Fruit fly (Drosophila melanogaster) whole organism, prepupa: Measurements from ENCODE around the gene CG12025.

Experiments used
- Blimp-1 ChIP-seq: fragments of 200-800 bp; sonication (Bioruptor generic); optimal IDR thresholded peaks from 3 replicates; lab custom pipeline; 2017; ENCODE audit warnings: missing biosample characterization, missing genetic modification characterization, mild to moderate bottlenecking, moderate library complexity, missing genetic modification reagents
- CG10631 ChIP-seq: fragments of 200-800 bp; sonication (Bioruptor generic); optimal IDR thresholded peaks from 2 replicates; lab custom pipeline; 2016; ENCODE audit warnings: missing biosample characterization, missing genetic modification characterization
- CG10669 ChIP-seq: fragments of 200-800 bp; sonication (Bioruptor generic); optimal IDR thresholded peaks from 3 replicates; lab custom pipeline; 2018; ENCODE audit warnings: missing biosample characterization, mild to moderate bottlenecking, missing genetic modification characterization, moderate library complexity
- CG11294 ChIP-seq: fragments of 200-800 bp; sonication (Bioruptor generic); IDR thresholded peaks from 2 replicates; pipeline ENCODE4 v1.3.6; 2022; ENCODE audit warnings: missing biosample characterization, missing genetic modification characterization
- CG11902 ChIP-seq: fragments of 200-800 bp; sonication (Bioruptor generic); optimal IDR thresholded peaks from 3 replicates; lab custom pipeline; 2016; ENCODE audit warnings: missing biosample characterization, missing genetic modification characterization
- CG15336 ChIP-seq: fragments of 200-800 bp; sonication (Bioruptor generic); IDR thresholded peaks from 2 replicates; pipeline ENCODE4 v1.3.6; 2022; ENCODE audit warnings: missing biosample characterization, missing genetic modification characterization
- CG1621 ChIP-seq: fragments of 200-800 bp; sonication (Bioruptor generic); optimal IDR thresholded peaks from 3 replicates; lab custom pipeline; 2018; ENCODE audit warnings: missing biosample characterization, mild to moderate bottlenecking, missing genetic modification characterization
- CG32006 ChIP-seq: fragments of 200-800 bp; sonication (Bioruptor generic); optimal IDR thresholded peaks from 3 replicates; lab custom pipeline; 2017; ENCODE audit warnings: missing biosample characterization, mild to moderate bottlenecking, missing genetic modification characterization
- CG3919 ChIP-seq: fragments of 200-800 bp; sonication (Bioruptor generic); optimal IDR thresholded peaks from 3 replicates; lab custom pipeline; 2016; ENCODE audit warnings: missing biosample characterization, missing genetic modification characterization
- CG4318 ChIP-seq: fragments of 200-800 bp; sonication (Bioruptor generic); optimal IDR thresholded peaks from 3 replicates; lab custom pipeline; 2017; ENCODE audit warnings: missing biosample characterization, mild to moderate bottlenecking, missing genetic modification characterization
- CG6163 ChIP-seq: fragments of 200-800 bp; sonication (Bioruptor generic); IDR thresholded peaks from 3 replicates; pipeline ENCODE4 v1.3.6; 2022; ENCODE audit warnings: missing biosample characterization, missing genetic modification characterization
- CG6276 ChIP-seq: fragments of 200-800 bp; sonication (Bioruptor generic); optimal IDR thresholded peaks from 2 replicates; lab custom pipeline; 2017; ENCODE audit warnings: missing biosample characterization, mild to moderate bottlenecking, missing genetic modification characterization
- CG6792 ChIP-seq: fragments of 200-800 bp; sonication (Bioruptor generic); optimal IDR thresholded peaks from 3 replicates; lab custom pipeline; 2016; ENCODE audit warnings: missing biosample characterization, missing genetic modification characterization
- CG7368 ChIP-seq: fragments of 200-800 bp; sonication (Bioruptor generic); optimal IDR thresholded peaks from 3 replicates; lab custom pipeline; 2016; ENCODE audit warnings: missing biosample characterization, missing genetic modification characterization
- CG8119 ChIP-seq: fragments of 200-800 bp; sonication (Bioruptor generic); IDR thresholded peaks from 3 replicates; pipeline ENCODE4 v1.3.6; 2022; ENCODE audit warnings: missing biosample characterization, missing genetic modification characterization
- CG8632 ChIP-seq: fragments of 200-800 bp; sonication (Bioruptor generic); optimal IDR thresholded peaks from 3 replicates; lab custom pipeline; 2016; ENCODE audit warnings: missing biosample characterization, missing genetic modification characterization
- CG9139 ChIP-seq: fragments of 200-800 bp; sonication (Bioruptor generic); optimal IDR thresholded peaks from 3 replicates; lab custom pipeline; 2017; ENCODE audit warnings: missing biosample characterization, mild to moderate bottlenecking, missing genetic modification characterization
- Eip75B ChIP-seq: fragments of 200-800 bp; sonication (Bioruptor generic); optimal IDR thresholded peaks from 3 replicates; lab custom pipeline; 2016; ENCODE audit warnings: missing biosample characterization, missing genetic modification characterization
- Eip78C ChIP-seq: fragments of 200-800 bp; sonication (Bioruptor generic); peaks from one replicate; lab custom pipeline; 2016; ENCODE audit warnings: missing biosample characterization, missing genetic modification characterization
- Eip93F ChIP-seq: fragments of 200-800 bp; sonication (Bioruptor generic); optimal IDR thresholded peaks from 2 replicates; lab custom pipeline; 2016; ENCODE audit warnings: missing biosample characterization, mild to moderate bottlenecking, missing genetic modification characterization
- Ets21C ChIP-seq: fragments of 200-800 bp; sonication (Bioruptor generic); optimal IDR thresholded peaks from 3 replicates; lab custom pipeline; 2016; ENCODE audit warnings: missing biosample characterization, missing genetic modification characterization
- Ets96B ChIP-seq: fragments of 200-800 bp; optimal IDR thresholded peaks from 2 replicates; lab custom pipeline; 2019; ENCODE audit warnings: missing biosample characterization, mild to moderate bottlenecking, missing genetic modification characterization, moderate library complexity
- Gug ChIP-seq: fragments of 200-800 bp; sonication (Bioruptor generic); IDR thresholded peaks from 2 replicates; pipeline ENCODE4 v1.3.6; 2022; ENCODE audit warnings: missing biosample characterization, missing genetic modification characterization
- Met ChIP-seq: fragments of 200-800 bp; sonication (Bioruptor generic); optimal IDR thresholded peaks from 3 replicates; lab custom pipeline; 2016; ENCODE audit warnings: missing biosample characterization, missing genetic modification characterization
- Smox ChIP-seq: fragments of 200-800 bp; sonication (Bioruptor generic); optimal IDR thresholded peaks from 3 replicates; lab custom pipeline; 2016; ENCODE audit warnings: missing biosample characterization, missing genetic modification characterization
- Sox14 ChIP-seq: fragments of 200-800 bp; sonication (Bioruptor generic); optimal IDR thresholded peaks from 3 replicates; lab custom pipeline; 2016; ENCODE audit warnings: missing biosample characterization, missing genetic modification characterization
- achi ChIP-seq: fragments of 200-800 bp; sonication (Bioruptor generic); optimal IDR thresholded peaks from 3 replicates; lab custom pipeline; 2016; ENCODE audit warnings: missing biosample characterization, missing genetic modification characterization
- dsx ChIP-seq: fragments of 200-800 bp; optimal IDR thresholded peaks from 3 replicates; lab custom pipeline; 2019; ENCODE audit warnings: missing biosample characterization, mild to moderate bottlenecking, missing genetic modification characterization, moderate library complexity; ENCODE audit not compliant: poor library complexity, severe bottlenecking
- eg ChIP-seq: fragments of 200-800 bp; sonication (Bioruptor generic); IDR thresholded peaks from 3 replicates; pipeline ENCODE4 v1.3.6; 2022; ENCODE audit warnings: missing biosample characterization, missing genetic modification characterization
- fd59A ChIP-seq: fragments of 200-800 bp; sonication (Bioruptor generic); optimal IDR thresholded peaks from 2 replicates; lab custom pipeline; 2017; ENCODE audit warnings: missing biosample characterization, mild to moderate bottlenecking, missing genetic modification characterization, missing genetic modification reagents
- lz ChIP-seq: fragments of 200-800 bp; sonication (Bioruptor generic); optimal IDR thresholded peaks from 3 replicates; lab custom pipeline; 2016; ENCODE audit warnings: missing biosample characterization, missing genetic modification characterization
- pdm3 ChIP-seq: fragments of 200-800 bp; sonication (Bioruptor generic); optimal IDR thresholded peaks from 3 replicates; lab custom pipeline; 2016; ENCODE audit warnings: missing biosample characterization, missing genetic modification characterization
- ss ChIP-seq, 2 experiments: fragments of 200-800 bp; sonication (Bioruptor generic); optimal IDR thresholded peaks; 2 replicates in 1 of 2; 3 replicates in 1 of 2; lab custom pipeline; 2017 to 2018; ENCODE audit warnings: mild to moderate bottlenecking in 2 of 2, missing biosample characterization in 2 of 2, missing genetic modification characterization in 2 of 2, moderate library complexity in 1 of 2
- svp ChIP-seq: fragments of 200-800 bp; sonication (Bioruptor generic); peaks from one replicate; lab custom pipeline; 2016; ENCODE audit warnings: missing biosample characterization, missing genetic modification characterization
- topi ChIP-seq: fragments of 200-800 bp; sonication (Bioruptor generic); optimal IDR thresholded peaks from 3 replicates; lab custom pipeline; 2016; ENCODE audit warnings: missing biosample characterization, missing genetic modification characterization
- vri ChIP-seq: fragments of 200-800 bp; sonication (Bioruptor generic); optimal IDR thresholded peaks from 3 replicates; lab custom pipeline; 2016; ENCODE audit warnings: missing biosample characterization, mild to moderate bottlenecking, missing genetic modification characterization

Gene CG12025

DNA sequence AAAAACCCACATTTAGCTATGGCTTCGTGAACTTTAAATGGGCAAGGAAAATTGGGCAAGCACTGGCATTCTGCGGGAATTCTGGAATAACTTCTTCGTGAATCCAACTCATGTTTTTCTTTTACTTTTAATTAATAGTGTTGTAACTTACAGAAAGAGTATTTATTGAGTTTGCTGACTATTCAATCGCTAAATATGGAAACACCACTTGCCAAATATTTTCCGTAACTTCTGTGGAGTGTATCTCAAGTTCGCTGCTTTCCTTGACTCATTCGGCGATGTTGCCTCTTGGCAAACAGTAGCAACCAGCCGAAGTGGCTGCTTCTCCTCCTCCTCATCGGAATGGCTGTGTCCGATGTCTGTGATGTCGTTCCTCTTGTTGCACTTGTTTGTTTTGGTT is 40.0 kb downstream of the CG12025 start (continued):
- peak; percentile 24 for TF ChIP-seq CG6792
- no peak for TF ChIP-seq CG1621
- TF ChIP-seq CG11294 (GFP tag; lab: Robert Waterston, UW), result no peak
- TF ChIP-seq topi, result no peak
- TF ChIP-seq CG9139 (GFP tag; lab: Kevin White, UChicago), result no peak
- TF ChIP-seq Blimp-1 (GFP tag; lab: Kevin White, UChicago), result no peak
- TF ChIP-seq CG10669 (GFP tag; lab: Kevin White, UChicago), result peak; percentile 9
- peak; percentile 74 for TF ChIP-seq CG15336
- no peak for TF ChIP-seq CG10631 (GFP tag; lab: Kevin White, UChicago)
- peak; percentile 25 for TF ChIP-seq Smox
- TF ChIP-seq CG32006, result peak; percentile 92
- peak; percentile 22 for TF ChIP-seq Met (GFP tag; lab: Kevin White, UChicago)
- peak; percentile 62 for TF ChIP-seq CG6276 (GFP tag; lab: Kevin White, UChicago)
- TF ChIP-seq CG4318 (GFP tag; lab: Kevin White, UChicago), result peak; percentile 71
- no peak for TF ChIP-seq Eip93F
- no peak for TF ChIP-seq vri (GFP tag; lab: Kevin White, UChicago)
- TF ChIP-seq eg (GFP tag; lab: Robert Waterston, UW), result no peak
- TF ChIP-seq CG8632 (GFP tag; lab: Kevin White, UChicago), result peak; percentile 33
- no peak for TF ChIP-seq ss (GFP tag; optimal IDR thresholded peaks at IDR 0.05; lab: Kevin White, UChicago)
- TF ChIP-seq pdm3 (GFP tag; lab: Kevin White, UChicago), result peak; percentile 56
- no peak for TF ChIP-seq Ets21C
- TF ChIP-seq CG6163 (GFP tag; lab: Robert Waterston, UW), result no peak
- TF ChIP-seq Ets96B, result peak; percentile 0
- TF ChIP-seq fd59A (GFP tag; lab: Kevin White, UChicago), result no peak
- TF ChIP-seq lz (GFP tag; lab: Kevin White, UChicago), result no peak
- peak; percentile 49 for TF ChIP-seq svp (GFP tag; lab: Kevin White, UChicago)
- TF ChIP-seq Eip75B (GFP tag; lab: Kevin White, UChicago), result no peak

DNA sequence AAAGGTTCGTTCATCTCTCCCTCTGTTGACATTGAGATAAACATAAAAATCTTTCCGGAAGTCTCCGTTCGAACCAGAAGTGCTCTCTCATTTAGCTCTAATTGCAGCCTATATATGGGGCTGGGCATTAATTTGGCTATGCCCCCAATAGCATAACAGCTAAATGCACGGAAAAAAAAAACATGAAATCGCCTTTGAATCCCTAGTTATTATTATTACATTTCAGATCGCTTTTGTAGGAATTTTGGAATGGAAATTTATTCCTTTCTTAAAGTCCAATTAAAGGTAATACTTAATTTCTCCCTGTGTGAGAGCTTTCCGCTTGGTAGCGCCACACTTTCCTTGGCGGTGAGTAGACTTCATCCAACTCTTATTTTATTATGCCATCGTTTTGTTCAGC is 41.0 kb downstream of the CG12025 start:
- no peak for TF ChIP-seq CG7368 (GFP tag; lab: Kevin White, UChicago)
- TF ChIP-seq CG6163 (GFP tag; lab: Robert Waterston, UW), result peak; percentile 31; the same call in 1 of the 3 replicates
- no peak for TF ChIP-seq CG11902 (GFP tag; lab: Kevin White, UChicago)
- TF ChIP-seq achi (GFP tag; lab: Kevin White, UChicago), result peak; percentile 5
- peak; percentile 82 for TF ChIP-seq Eip78C (GFP tag; lab: Kevin White, UChicago)
- TF ChIP-seq CG10669 (GFP tag; lab: Kevin White, UChicago), result peak; percentile 12
- TF ChIP-seq Blimp-1 (GFP tag; lab: Kevin White, UChicago), result no peak
- no peak for TF ChIP-seq fd59A (GFP tag; lab: Kevin White, UChicago)
- peak; percentile 42; the same call in 1 of the 3 replicates for TF ChIP-seq eg (GFP tag; lab: Robert Waterston, UW)
- TF ChIP-seq CG3919, result peak; percentile 30
- TF ChIP-seq svp (GFP tag; lab: Kevin White, UChicago), result peak; percentile 54
- TF ChIP-seq ss (GFP tag; optimal IDR thresholded peaks at IDR 0.05; lab: Kevin White, UChicago), result peak in 1 of 2 experiments; percentile 0

DNA sequence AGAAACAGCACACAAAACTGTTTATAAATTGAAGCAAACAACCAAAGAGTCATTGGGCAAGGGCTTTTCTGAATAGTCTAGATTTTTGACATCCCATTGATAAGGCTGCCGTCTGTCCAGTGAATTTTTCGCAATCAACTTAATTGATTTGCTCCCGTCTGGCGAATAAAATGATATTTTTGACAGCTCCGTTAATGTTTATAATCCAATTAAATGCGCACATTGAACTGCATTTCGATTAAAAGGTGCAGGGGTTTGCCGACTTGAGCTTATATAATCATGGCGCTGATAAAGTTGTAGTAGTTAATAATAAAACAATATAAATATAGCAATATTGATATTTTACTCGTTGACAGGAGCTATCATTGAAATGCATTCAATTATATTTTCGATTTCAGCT is 43.8 kb downstream of the CG12025 start:
- TF ChIP-seq CG8119 (GFP tag; lab: Robert Waterston, UW) (no peak), CG7368 (GFP tag; lab: Kevin White, UChicago) (no peak), Ets21C (no peak), CG15336 (no peak), Eip78C (GFP tag; lab: Kevin White, UChicago) (no peak), CG11902 (GFP tag; lab: Kevin White, UChicago) (no peak), vri (GFP tag; lab: Kevin White, UChicago) (peak; percentile 27), Gug (GFP tag; lab: Robert Waterston, UW) (no peak), pdm3 (GFP tag; lab: Kevin White, UChicago) (no peak), CG1621 (no peak), dsx (no peak), svp (GFP tag; lab: Kevin White, UChicago) (peak; percentile 93), Sox14 (no peak), CG9139 (GFP tag; lab: Kevin White, UChicago) (no peak)
